Worm (Caenorhabditis elegans) whole organism, early embryonic: Measurements from ENCODE around the gene fbxb-71.

Experiments used
- ama-1 ChIP-seq: fragments of 150-350 bp; optimal IDR thresholded peaks from 2 replicates; lab custom pipeline; 2014
- hmg-4 ChIP-seq: fragments of 200-800 bp; sonication (Bioruptor generic); optimal IDR thresholded peaks from 2 replicates; lab custom pipeline; 2018; ENCODE audit warnings: mild to moderate bottlenecking, missing genetic modification characterization, missing compliant biosample characterization

ce11 chrX:3230575-3230974, 32.1 kb upstream of the fbxb-71 start:
- TF ChIP-seq hmg-4 (GFP tag; lab: Kevin White, UChicago) = no peak
- TF ChIP-seq ama-1 (lab: Kevin White, UChicago) = no peak
